Worm (Caenorhabditis elegans) whole organism, late embryonic: ENCODE results near the gene twk-24.

Source experiments
- C38D4.7 ChIP-seq: fragments of 200-800 bp; sonication (Bioruptor generic); optimal IDR thresholded peaks from 2 replicates; lab custom pipeline; 2018; ENCODE audit warnings: mild to moderate bottlenecking, missing genetic modification characterization, moderate library complexity, missing compliant biosample characterization
- F13H6.1 ChIP-seq: sonication (generic microtip); optimal IDR thresholded peaks from 2 replicates; lab custom pipeline; 2016; ENCODE audit warnings: missing genetic modification characterization, missing compliant biosample characterization
- K02D7.2 ChIP-seq: sonication (generic microtip); optimal IDR thresholded peaks from 2 replicates; lab custom pipeline; 2017; ENCODE audit warnings: mild to moderate bottlenecking, missing genetic modification characterization, missing compliant biosample characterization
- K09A11.1 ChIP-seq: sonication (generic microtip); optimal IDR thresholded peaks from 2 replicates; lab custom pipeline; 2017; ENCODE audit warnings: antibody characterized with exemption, mild to moderate bottlenecking, missing genetic modification characterization, missing compliant biosample characterization; ENCODE audit not compliant: insufficient read depth
- ahr-1 ChIP-seq: sonication (generic microtip); optimal IDR thresholded peaks from 2 replicates; lab custom pipeline; 2016; ENCODE audit warnings: missing genetic modification characterization, missing compliant biosample characterization
- ceh-18 ChIP-seq: sonication (generic microtip); optimal IDR thresholded peaks from 2 replicates; lab custom pipeline; 2016; ENCODE audit warnings: missing genetic modification characterization, missing compliant biosample characterization
- ceh-19 ChIP-seq: fragments of 200-800 bp; sonication (Bioruptor generic); optimal IDR thresholded peaks from 2 replicates; lab custom pipeline; 2018; ENCODE audit warnings: mild to moderate bottlenecking, missing genetic modification characterization, missing compliant biosample characterization
- ceh-2 ChIP-seq: sonication (generic microtip); optimal IDR thresholded peaks from 2 replicates; lab custom pipeline; 2016; ENCODE audit warnings: missing genotype, missing genetic modification characterization, missing compliant biosample characterization
- ceh-24 ChIP-seq: sonication (generic microtip); optimal IDR thresholded peaks from 2 replicates; lab custom pipeline; 2016; ENCODE audit warnings: mild to moderate bottlenecking, missing genetic modification characterization, missing compliant biosample characterization
- ceh-45 ChIP-seq: fragments of 200-800 bp; sonication (Bioruptor generic); IDR thresholded peaks from 2 replicates; pipeline ENCODE4 v1.3.6; 2022; ENCODE audit warnings: missing genetic modification reagents, missing genetic modification characterization, missing compliant biosample characterization
- ceh-48 ChIP-seq: sonication (generic microtip); optimal IDR thresholded peaks from 2 replicates; lab custom pipeline; 2016; ENCODE audit warnings: missing genetic modification characterization, inconsistent platforms, missing compliant biosample characterization
- dve-1 ChIP-seq: sonication (generic microtip); optimal IDR thresholded peaks from 2 replicates; lab custom pipeline; 2017; ENCODE audit warnings: antibody characterized with exemption, mild to moderate bottlenecking, missing genetic modification characterization, missing compliant biosample characterization
- elt-2 ChIP-seq: sonication (generic microtip); optimal IDR thresholded peaks from 2 replicates; lab custom pipeline; 2016; ENCODE audit warnings: missing genetic modification reagents, missing genetic modification characterization, missing compliant biosample characterization
- elt-4 ChIP-seq: sonication (generic microtip); optimal IDR thresholded peaks from 2 replicates; lab custom pipeline; 2016; ENCODE audit warnings: missing genetic modification characterization, missing compliant biosample characterization
- ets-4 ChIP-seq: sonication (generic microtip); optimal IDR thresholded peaks from 2 replicates; lab custom pipeline; 2016; ENCODE audit warnings: missing genetic modification characterization, missing compliant biosample characterization
- eyg-1 ChIP-seq: sonication (generic microtip); optimal IDR thresholded peaks from 2 replicates; lab custom pipeline; 2016; ENCODE audit warnings: missing genotype, missing genetic modification characterization, missing compliant biosample characterization
- hlh-15 ChIP-seq: sonication (generic microtip); optimal IDR thresholded peaks from 2 replicates; lab custom pipeline; 2016; ENCODE audit warnings: missing genetic modification characterization, missing compliant biosample characterization
- lim-6 ChIP-seq: sonication (generic microtip); optimal IDR thresholded peaks from 2 replicates; lab custom pipeline; 2016; ENCODE audit warnings: missing genetic modification characterization, missing compliant biosample characterization
- lin-11 ChIP-seq: fragments of 200-800 bp; sonication (Bioruptor generic); optimal IDR thresholded peaks from 2 replicates; lab custom pipeline; 2018; ENCODE audit warnings: mild to moderate bottlenecking, missing genetic modification characterization, missing compliant biosample characterization
- madf-2 ChIP-seq: sonication (generic microtip); optimal IDR thresholded peaks from 2 replicates; lab custom pipeline; 2017; ENCODE audit warnings: missing genetic modification characterization, missing compliant biosample characterization
- nfya-1 ChIP-seq: sonication (generic microtip); optimal IDR thresholded peaks from 2 replicates; lab custom pipeline; 2017; ENCODE audit warnings: missing genetic modification characterization, mild to moderate bottlenecking, missing compliant biosample characterization, antibody characterized with exemption, moderate library complexity
- pag-3 ChIP-seq: sonication (generic microtip); optimal IDR thresholded peaks from 2 replicates; lab custom pipeline; 2016; ENCODE audit warnings: missing compliant biosample characterization, missing genetic modification characterization, borderline replicate concordance
- pat-9 ChIP-seq: fragments of 200-800 bp; sonication (Bioruptor generic); optimal IDR thresholded peaks from 2 replicates; lab custom pipeline; 2018; ENCODE audit warnings: mild to moderate bottlenecking, missing genetic modification characterization, moderate library complexity, missing compliant biosample characterization
- pha-2 ChIP-seq: sonication (generic microtip); optimal IDR thresholded peaks from 2 replicates; lab custom pipeline; 2017; ENCODE audit warnings: mild to moderate bottlenecking, missing genetic modification characterization, missing compliant biosample characterization
- pqm-1 ChIP-seq: sonication (generic microtip); optimal IDR thresholded peaks from 2 replicates; lab custom pipeline; 2016; ENCODE audit warnings: missing genetic modification characterization, missing compliant biosample characterization
- ref-2 ChIP-seq: sonication (generic microtip); optimal IDR thresholded peaks from 2 replicates; lab custom pipeline; 2016; ENCODE audit warnings: missing genetic modification characterization, missing compliant biosample characterization
- sdc-2 ChIP-seq: sonication (generic microtip); optimal IDR thresholded peaks from 2 replicates; lab custom pipeline; 2016; ENCODE audit warnings: missing genotype, missing genetic modification characterization, missing compliant biosample characterization
- sox-2 ChIP-seq: fragments of 200-800 bp; sonication (Bioruptor generic); IDR thresholded peaks from 2 replicates; pipeline ENCODE4 v1.3.6; 2022; ENCODE audit warnings: missing genetic modification reagents, missing genetic modification characterization, missing compliant biosample characterization
- tbx-7 ChIP-seq: sonication (generic microtip); optimal IDR thresholded peaks from 2 replicates; lab custom pipeline; 2016; ENCODE audit warnings: missing genotype, missing genetic modification characterization, missing compliant biosample characterization
- unc-3 ChIP-seq, 2 experiments: fragments of 200-800 bp in 1 of 2; sonication (Bioruptor generic) in 1 of 2; sonication (generic microtip) in 1 of 2; conservative IDR thresholded peaks in 1 of 2; optimal IDR thresholded peaks in 1 of 2; 2 replicates each; pipeline versions ENCODE4 v1.3.6 to Lab custom; 2016 to 2022; ENCODE audit warnings: missing compliant biosample characterization in 2 of 2, missing genetic modification characterization in 2 of 2, missing genetic modification reagents in 1 of 2
- unc-42 ChIP-seq: sonication (generic microtip); optimal IDR thresholded peaks from 2 replicates; lab custom pipeline; 2016; ENCODE audit warnings: missing genotype, missing genetic modification characterization, missing compliant biosample characterization
- unc-55 ChIP-seq: sonication (generic microtip); optimal IDR thresholded peaks from 2 replicates; lab custom pipeline; 2017; ENCODE audit warnings: missing biosample characterization, missing genetic modification reagents, missing genetic modification characterization
- unc-86 ChIP-seq: sonication (generic microtip); optimal IDR thresholded peaks from 2 replicates; lab custom pipeline; 2016; ENCODE audit warnings: missing genetic modification characterization, missing compliant biosample characterization
- zip-5 ChIP-seq: sonication (generic microtip); optimal IDR thresholded peaks from 2 replicates; lab custom pipeline; 2016; ENCODE audit warnings: missing genetic modification characterization, missing compliant biosample characterization

The twk-24 gene

ce11 chrV:12245777-12246452, 23.2 kb downstream of the twk-24 start:
- TF ChIP-seq madf-2: no peak
- no peak for TF ChIP-seq sdc-2 (tag; lab: Kevin White, UChicago)
- no peak for TF ChIP-seq ref-2
- no peak for TF ChIP-seq ceh-2 (tag; lab: Kevin White, UChicago)
- TF ChIP-seq tbx-7 (tag; lab: Kevin White, UChicago): no peak
- peak; percentile 1 for TF ChIP-seq ceh-48 (tag; lab: Kevin White, UChicago)
- no peak for TF ChIP-seq hlh-15 (tag; lab: Kevin White, UChicago)

ce11 chrV:12244980-12245742, 24.0 kb downstream of the twk-24 start, which contains the start of the genes T04H1.13, slfl-5 and rad-50:
TSS of gene T04H1.13 (minus strand) at chrV:12245030.
TSS of gene slfl-5 (minus strand) at chrV:12245044.
TSS of gene rad-50 (plus strand) at chrV:12245646.
- TF ChIP-seq pqm-1 (tag; lab: Kevin White, UChicago): no peak
- TF ChIP-seq unc-42 (tag; lab: Kevin White, UChicago): no peak
- TF ChIP-seq ceh-24: no peak
- TF ChIP-seq unc-3 (GFP tag; conservative IDR thresholded peaks at IDR 0.05; lab: Robert Waterston, UW): no peak
- TF ChIP-seq unc-3 (tag; optimal IDR thresholded peaks at IDR 0.05; lab: Kevin White, UChicago): no peak
- TF ChIP-seq pag-3 (tag; lab: Kevin White, UChicago): no peak
- no peak for TF ChIP-seq ceh-19 (GFP tag; lab: Kevin White, UChicago)
- no peak for TF ChIP-seq ref-2

ce11 chrV:12241126-12241525, 28.0 kb downstream of the twk-24 start, which contains the start of gene ttr-22:
TSS of gene ttr-22 (plus strand) at chrV:12241426.
- TF ChIP-seq ahr-1 (tag; lab: Kevin White, UChicago): no peak
- no peak for TF ChIP-seq F13H6.1 (tag; lab: Kevin White, UChicago)
- TF ChIP-seq pat-9 (tag; lab: Kevin White, UChicago): no peak
- TF ChIP-seq ceh-19 (GFP tag; lab: Kevin White, UChicago): no peak
- TF ChIP-seq ceh-45 (GFP tag; lab: Robert Waterston, UW): no peak
- TF ChIP-seq unc-42 (tag; lab: Kevin White, UChicago): no peak
- TF ChIP-seq K09A11.1 (tag; lab: Kevin White, UChicago): no peak
- TF ChIP-seq ceh-2 (tag; lab: Kevin White, UChicago): no peak
- TF ChIP-seq ceh-24: no peak
- TF ChIP-seq C38D4.7 (GFP tag; lab: Kevin White, UChicago): no peak
- no peak for TF ChIP-seq eyg-1 (tag; lab: Kevin White, UChicago)
- no peak for TF ChIP-seq dve-1 (tag; lab: Kevin White, UChicago)
- TF ChIP-seq elt-2 (tag; lab: Kevin White, UChicago): no peak
- TF ChIP-seq ets-4 (tag; lab: Kevin White, UChicago): no peak
- no peak for TF ChIP-seq ref-2
- no peak for TF ChIP-seq sox-2 (GFP tag; lab: Robert Waterston, UW)
- TF ChIP-seq hlh-15 (tag; lab: Kevin White, UChicago): no peak
- TF ChIP-seq zip-5 (tag; lab: Kevin White, UChicago): no peak
- TF ChIP-seq madf-2: no peak
- TF ChIP-seq nfya-1: no peak
- TF ChIP-seq, all 69 proteins: peak for 0

- TF ChIP-seq zip-5 (tag; lab: Kevin White, UChicago) (no peak), unc-55 (GFP tag; lab: Kevin White, UChicago) (peak; percentile 15), unc-3 (GFP tag; conservative IDR thresholded peaks at IDR 0.05; lab: Robert Waterston, UW) (no peak), unc-3 (tag; optimal IDR thresholded peaks at IDR 0.05; lab: Kevin White, UChicago) (no peak), K02D7.2 (tag; lab: Kevin White, UChicago) (no peak), nfya-1 (peak; percentile 23), elt-4 (tag; lab: Kevin White, UChicago) (no peak), sox-2 (GFP tag; lab: Robert Waterston, UW) (no peak), ceh-24 (no peak), lim-6 (tag; lab: Kevin White, UChicago) (no peak), ceh-18 (tag; lab: Kevin White, UChicago) (peak; percentile 27), lin-11 (tag; lab: Kevin White, UChicago) (no peak), pha-2 (tag; lab: Kevin White, UChicago) (no peak), pqm-1 (tag; lab: Kevin White, UChicago) (no peak), unc-86 (tag; lab: Kevin White, UChicago) (no peak)
Observed at ce11 chrV:12235502-12235901, 33.6 kb downstream of the twk-24 start.
